Worm (Caenorhabditis elegans) whole organism, L1 larva: ENCODE results near the gene ttbk-6.

Source experiments
- fkh-10 ChIP-seq: sonication (generic microtip); optimal IDR thresholded peaks from 2 replicates; lab custom pipeline; 2017; ENCODE audit warnings: missing biosample characterization, missing genetic modification reagents, missing genetic modification characterization
- lsy-2 ChIP-seq, 2 experiments: fragments of 150-350 bp; optimal IDR thresholded peaks; 2 replicates each; lab custom pipeline; 2014; ENCODE audit warnings: missing biosample characterization in 2 of 2, missing genetic modification characterization in 2 of 2

DNA sequence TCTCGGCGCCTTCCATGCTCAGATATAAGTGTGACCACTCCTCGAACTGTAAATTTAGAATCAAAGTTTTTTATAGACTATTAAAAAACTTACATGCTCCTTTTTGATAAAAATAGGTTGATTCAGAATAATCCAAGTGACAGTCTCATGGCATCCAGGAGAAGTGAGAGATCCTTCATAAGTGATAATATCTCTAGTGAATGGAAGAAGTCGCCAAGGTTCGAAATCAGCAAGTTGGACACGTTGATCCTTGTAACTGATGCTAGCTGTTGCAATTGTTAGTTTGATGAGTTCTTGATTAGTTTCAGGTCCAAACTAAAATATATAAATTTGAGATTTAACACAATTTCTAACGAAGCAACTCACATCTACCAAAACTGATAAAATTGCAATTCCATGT lies 8.8 kb downstream of the ttbk-6 start:
- TF ChIP-seq lsy-2 (tag; optimal IDR thresholded peaks at IDR 0.05; lab: Kevin White, UChicago) (no peak), fkh-10 (no peak)
